Worm (Caenorhabditis elegans) whole organism, early embryonic: ENCODE data around the gene sfxn-2.

Experiments used
- ceh-13 ChIP-seq: fragments of 200-800 bp; sonication (Bioruptor generic); optimal IDR thresholded peaks from 2 replicates; lab custom pipeline; 2018; ENCODE audit warnings: mild to moderate bottlenecking, missing genetic modification characterization, missing compliant biosample characterization
- scrt-1 ChIP-seq: fragments of 200-800 bp; sonication (Bioruptor generic); IDR thresholded peaks from 2 replicates; pipeline ENCODE4 v1.3.6; 2022; ENCODE audit warnings: missing genetic modification characterization, missing compliant biosample characterization

DNA sequence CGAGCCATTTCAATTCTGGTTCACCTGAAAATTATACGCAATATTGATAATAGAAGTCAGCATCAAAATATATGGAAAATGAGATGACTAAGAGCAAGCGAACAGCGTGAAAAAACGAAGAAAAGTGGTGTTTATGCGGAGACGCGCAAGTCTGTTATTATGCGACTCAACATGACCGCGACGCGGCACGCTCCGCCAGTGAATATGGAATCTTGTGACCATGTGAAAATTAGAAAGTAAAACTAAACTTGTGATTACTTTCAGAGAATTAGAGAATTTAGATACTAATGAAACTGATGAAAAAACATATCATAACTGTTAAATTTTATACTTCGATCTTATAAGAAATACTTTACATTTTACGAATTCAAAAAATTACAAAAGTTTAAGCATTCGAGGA lies 23.9 kb upstream of the sfxn-2 start, which contains the start of gene his-71:
- TF ChIP-seq scrt-1 (GFP tag; lab: Robert Waterston, UW) (no peak), ceh-13 (GFP tag; lab: Kevin White, UChicago) (no peak)
